Worm (Caenorhabditis elegans) whole organism, young adult: Measurements from ENCODE around the gene gst-18.

Experiments used
- B0019.2 ChIP-seq: fragments of 200-800 bp; sonication (Bioruptor generic); conservative IDR thresholded peaks from 2 replicates; pipeline ENCODE4 v1.3.6; 2022; ENCODE audit warnings: missing genetic modification reagents, missing genetic modification characterization, missing compliant biosample characterization
- F33H1.4 ChIP-seq: fragments of 200-800 bp; sonication (Bioruptor generic); IDR thresholded peaks from 2 replicates; pipeline ENCODE4 v1.3.6; 2022; ENCODE audit warnings: missing genetic modification reagents, missing genetic modification characterization, missing compliant biosample characterization
- F49E8.2 ChIP-seq: sonication (generic microtip); optimal IDR thresholded peaks from 3 replicates; lab custom pipeline; 2017; ENCODE audit warnings: missing genetic modification characterization, mild to moderate bottlenecking, missing compliant biosample characterization, antibody characterized with exemption, moderate library complexity; ENCODE audit not compliant: insufficient read depth
- F57C9.4 ChIP-seq: sonication (generic microtip); optimal IDR thresholded peaks from 2 replicates; lab custom pipeline; 2017; ENCODE audit warnings: mild to moderate bottlenecking, missing genetic modification characterization, missing compliant biosample characterization
- T26A5.8 ChIP-seq: sonication (generic microtip); optimal IDR thresholded peaks from 2 replicates; lab custom pipeline; 2016; ENCODE audit warnings: missing genetic modification characterization, missing compliant biosample characterization
- ama-1 ChIP-seq, 3 experiments: fragments of 150-350 bp in 1 of 3; sonication (generic microtip) in 2 of 3; optimal IDR thresholded peaks; 2 replicates each; lab custom pipeline; 2014 to 2018; ENCODE audit warnings: missing biosample characterization in 2 of 3, missing genetic modification characterization in 2 of 3, missing genetic modification reagents in 2 of 3
- athp-1 ChIP-seq: sonication (generic microtip); optimal IDR thresholded peaks from 2 replicates; lab custom pipeline; 2017; ENCODE audit warnings: mild to moderate bottlenecking, missing genetic modification characterization, missing compliant biosample characterization
- attf-6 ChIP-seq: fragments of 200-800 bp; sonication (Bioruptor generic); IDR thresholded peaks from 2 replicates; pipeline ENCODE4 v1.3.6; 2022; ENCODE audit warnings: missing genetic modification reagents, missing genetic modification characterization, missing compliant biosample characterization
- egrh-3 ChIP-seq: fragments of 200-800 bp; sonication (Bioruptor generic); IDR thresholded peaks from 2 replicates; pipeline ENCODE4 v1.3.6; 2022; ENCODE audit warnings: missing genetic modification reagents, missing genetic modification characterization, missing compliant biosample characterization
- lin-26 ChIP-seq: fragments of 200-800 bp; sonication (Bioruptor generic); IDR thresholded peaks from 2 replicates; pipeline ENCODE4 v1.3.6; 2022; ENCODE audit warnings: missing genetic modification reagents, missing genetic modification characterization, missing compliant biosample characterization
- mes-4 ChIP-seq: sonication (generic microtip); optimal IDR thresholded peaks from 2 replicates; lab custom pipeline; 2016; ENCODE audit warnings: missing genotype, missing genetic modification characterization, missing compliant biosample characterization
- nhr-120 ChIP-seq: fragments of 200-800 bp; sonication (Bioruptor generic); IDR thresholded peaks from 2 replicates; pipeline ENCODE4 v1.3.6; 2022; ENCODE audit warnings: missing genetic modification characterization, missing compliant biosample characterization
- snpc-4 ChIP-seq, 5 experiments: fragments of 150-350 bp in 1 of 5; sonication (generic microtip) in 4 of 5; optimal IDR thresholded peaks; 2 replicates each; lab custom pipeline; 2014 to 2018; ENCODE audit warnings: missing genetic modification characterization in 5 of 5, missing biosample characterization in 3 of 5, antibody characterized with exemption in 2 of 5, mild to moderate bottlenecking in 2 of 5, missing compliant biosample characterization in 2 of 5, missing genotype in 2 of 5, moderate library complexity in 2 of 5, missing genetic modification reagents in 1 of 5

ce11 chrII:13673605-13674193, 43.0 kb upstream of the gst-18 start:
- TF ChIP-seq egrh-3, result no peak
- TF ChIP-seq attf-6 (GFP tag; lab: Robert Waterston, UW), result no peak
- no peak for TF ChIP-seq nhr-120 (GFP tag; lab: Robert Waterston, UW)
- no peak for TF ChIP-seq mes-4 (tag; lab: Kevin White, UChicago)
- TF ChIP-seq athp-1 (tag; lab: Kevin White, UChicago), result no peak
- no peak for TF ChIP-seq snpc-4 (GFP tag; optimal IDR thresholded peaks at IDR 0.05; lab: Kevin White, UChicago)
- no peak for TF ChIP-seq snpc-4 (tag; optimal IDR thresholded peaks at IDR 0.05; lab: Kevin White, UChicago)
- TF ChIP-seq lin-26, result no peak
- no peak for TF ChIP-seq F57C9.4 (tag; lab: Kevin White, UChicago)
- no peak for TF ChIP-seq ama-1 (optimal IDR thresholded peaks at IDR 0.05; lab: Kevin White, UChicago)
- no peak for TF ChIP-seq ama-1 (GFP tag; optimal IDR thresholded peaks at IDR 0.05; lab: Kevin White, UChicago)
- no peak for TF ChIP-seq F49E8.2
- no peak for TF ChIP-seq F33H1.4 (GFP tag; lab: Robert Waterston, UW)
- TF ChIP-seq T26A5.8, result no peak
- no peak for TF ChIP-seq B0019.2 (GFP tag; lab: Robert Waterston, UW)
